Fruit fly (Drosophila melanogaster) Kc167 (cell line): ENCODE results near the gene CG13306.

Source experiments
- Myc ChIP-seq: fragments of >200 bp; optimal IDR thresholded peaks from 2 replicates; lab custom pipeline; 2017; ENCODE audit warnings: missing external identifiers
- insv ChIP-seq: fragments of >200 bp; optimal IDR thresholded peaks from 3 replicates; lab custom pipeline; 2018; ENCODE audit warnings: missing external identifiers

DNA sequence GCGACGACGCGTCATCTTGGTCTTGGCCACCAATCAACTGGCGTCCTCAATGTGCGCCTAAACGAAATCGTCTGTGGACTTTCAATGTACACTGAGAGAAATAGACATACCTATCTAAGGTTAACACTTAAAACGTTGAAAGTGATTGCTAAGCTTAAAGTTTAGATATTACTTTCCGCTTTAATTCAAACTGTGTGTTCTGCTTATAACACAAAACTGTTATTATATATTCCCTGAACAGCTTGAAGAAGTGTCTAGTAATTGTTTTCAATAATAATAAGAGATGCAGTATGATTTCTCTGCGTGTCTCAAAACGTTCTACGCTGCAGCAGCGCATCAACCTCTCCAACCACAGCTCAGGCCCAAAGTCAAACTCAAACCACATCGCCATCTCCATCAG lies 32.5 kb upstream of the CG13306 start:
- TF ChIP-seq insv (lab: Kevin White, UChicago) (no peak), Myc (lab: Kevin White, UChicago) (no peak)
